Worm (Caenorhabditis elegans) whole organism, L1 larva: ENCODE measurements around the gene F20B6.5.
"Not testable (repeated sequence)": the region's sequence is repeated elsewhere in the genome, so short reads cannot be mapped to it uniquely, and the experiment has no call there.

Experiments
- C16A3.4 ChIP-seq: fragments of 150-350 bp; optimal IDR thresholded peaks from 2 replicates; lab custom pipeline; 2014; ENCODE audit warnings: missing biosample characterization, missing genetic modification characterization
- Y116A8C.19 ChIP-seq: sonication (generic microtip); optimal IDR thresholded peaks from 2 replicates; lab custom pipeline; 2016; ENCODE audit warnings: missing compliant biosample characterization, missing genetic modification characterization, borderline replicate concordance
- aha-1 ChIP-seq: fragments of 150-350 bp; optimal IDR thresholded peaks from 2 replicates; lab custom pipeline; 2014; ENCODE audit warnings: missing biosample characterization, missing genetic modification characterization
- ama-1 ChIP-seq: fragments of 150-350 bp; optimal IDR thresholded peaks from 2 replicates; lab custom pipeline; 2014
- ceh-8 ChIP-seq: fragments of 200-800 bp; sonication (Bioruptor generic); optimal IDR thresholded peaks from 2 replicates; lab custom pipeline; 2018; ENCODE audit warnings: mild to moderate bottlenecking, missing genetic modification characterization, moderate library complexity, missing compliant biosample characterization
- ces-1 ChIP-seq: fragments of 150-350 bp; optimal IDR thresholded peaks from 2 replicates; lab custom pipeline; 2014; ENCODE audit warnings: missing biosample characterization, missing genetic modification reagents, missing genetic modification characterization
- efl-1 ChIP-seq, 4 experiments: fragments of 150-350 bp; optimal IDR thresholded peaks in 3 of 4; peaks in 1 of 4; 1 replicate in 1 of 4; 2 replicates in 3 of 4; lab custom pipeline; 2014; ENCODE audit warnings: missing biosample characterization in 2 of 4, missing genetic modification characterization in 2 of 4, missing genetic modification reagents in 2 of 4
- egl-13 ChIP-seq: sonication (generic microtip); optimal IDR thresholded peaks from 2 replicates; lab custom pipeline; 2016; ENCODE audit warnings: missing genotype, missing genetic modification reagents, missing genetic modification characterization, missing compliant biosample characterization
- egl-27 ChIP-seq, 2 experiments: fragments of 150-350 bp in 1 of 2; sonication (generic microtip); optimal IDR thresholded peaks; 3 replicates each; lab custom pipeline; 2017 to 2018; ENCODE audit warnings: missing biosample characterization in 2 of 2, missing genetic modification characterization in 2 of 2, missing genetic modification reagents in 2 of 2
- elt-2 ChIP-seq: sonication (generic microtip); optimal IDR thresholded peaks from 2 replicates; lab custom pipeline; 2016; ENCODE audit warnings: missing genetic modification characterization, mild to moderate bottlenecking, inconsistent platforms, missing compliant biosample characterization, missing genetic modification reagents
- ets-5 ChIP-seq: fragments of 200-800 bp; sonication (Bioruptor generic); IDR thresholded peaks from 2 replicates; pipeline ENCODE4 v1.3.6; 2022; ENCODE audit warnings: missing genetic modification characterization, missing compliant biosample characterization
- fkh-8 ChIP-seq: sonication (generic microtip); optimal IDR thresholded peaks from 2 replicates; lab custom pipeline; 2016; ENCODE audit warnings: mild to moderate bottlenecking, missing genetic modification characterization, missing compliant biosample characterization
- grh-1 ChIP-seq: fragments of 200-800 bp; sonication (Bioruptor generic); IDR thresholded peaks from 2 replicates; pipeline ENCODE4 v1.3.6; 2022; ENCODE audit warnings: missing genetic modification reagents, missing genetic modification characterization, missing compliant biosample characterization
- hlh-17 ChIP-seq: fragments of 200-800 bp; sonication (Bioruptor generic); optimal IDR thresholded peaks from 2 replicates; lab custom pipeline; 2018; ENCODE audit warnings: missing genetic modification characterization, mild to moderate bottlenecking, missing compliant biosample characterization, moderate library complexity, borderline replicate concordance
- hlh-4 ChIP-seq: sonication (generic microtip); optimal IDR thresholded peaks from 2 replicates; lab custom pipeline; 2016; ENCODE audit warnings: mild to moderate bottlenecking, missing genetic modification characterization, missing compliant biosample characterization
- hpl-2 ChIP-seq: fragments of 150-350 bp; optimal IDR thresholded peaks from 2 replicates; lab custom pipeline; 2014; ENCODE audit warnings: missing biosample characterization, missing genetic modification reagents, missing genetic modification characterization
- irx-1 ChIP-seq: sonication (generic microtip); optimal IDR thresholded peaks from 2 replicates; lab custom pipeline; 2016; ENCODE audit warnings: missing genetic modification characterization, missing compliant biosample characterization
- lin-14 ChIP-seq: fragments of 200-800 bp; sonication (Bioruptor generic); optimal IDR thresholded peaks from 2 replicates; lab custom pipeline; 2018; ENCODE audit warnings: mild to moderate bottlenecking, missing genetic modification characterization, moderate library complexity, missing compliant biosample characterization
- lin-35 ChIP-seq, 2 experiments: fragments of 150-350 bp; optimal IDR thresholded peaks; 2 replicates each; lab custom pipeline; 2014; ENCODE audit warnings: missing biosample characterization in 2 of 2, missing genetic modification characterization in 2 of 2, missing genetic modification reagents in 2 of 2
- lin-39 ChIP-seq: fragments of 150-350 bp; optimal IDR thresholded peaks from 2 replicates; lab custom pipeline; 2014; ENCODE audit warnings: missing biosample characterization, missing genetic modification reagents, missing genetic modification characterization
- lir-3 ChIP-seq: sonication (generic microtip); optimal IDR thresholded peaks from 2 replicates; lab custom pipeline; 2016; ENCODE audit warnings: mild to moderate bottlenecking, missing genetic modification characterization, moderate library complexity, missing compliant biosample characterization; ENCODE audit not compliant: poor library complexity
- lsy-2 ChIP-seq, 2 experiments: fragments of 150-350 bp; optimal IDR thresholded peaks; 2 replicates each; lab custom pipeline; 2014; ENCODE audit warnings: missing biosample characterization in 2 of 2, missing genetic modification characterization in 2 of 2
- mab-9 ChIP-seq: fragments of 200-800 bp; sonication (Bioruptor generic); IDR thresholded peaks from 2 replicates; pipeline ENCODE4 v1.3.6; 2022; ENCODE audit warnings: missing genetic modification reagents, missing genetic modification characterization, missing compliant biosample characterization
- mef-2 ChIP-seq: fragments of 150-350 bp; optimal IDR thresholded peaks from 2 replicates; lab custom pipeline; 2014; ENCODE audit warnings: missing biosample characterization, missing genetic modification characterization
- nhr-11 ChIP-seq: fragments of 150-350 bp; optimal IDR thresholded peaks from 2 replicates; lab custom pipeline; 2014; ENCODE audit warnings: missing biosample characterization, missing genetic modification characterization
- nhr-20 ChIP-seq: sonication (generic microtip); optimal IDR thresholded peaks from 2 replicates; lab custom pipeline; 2016; ENCODE audit warnings: mild to moderate bottlenecking, missing genetic modification characterization, missing compliant biosample characterization
- nhr-237 ChIP-seq: fragments of 150-350 bp; optimal IDR thresholded peaks from 2 replicates; lab custom pipeline; 2014; ENCODE audit warnings: missing biosample characterization, missing genetic modification characterization
- nhr-28 ChIP-seq: fragments of 150-350 bp; optimal IDR thresholded peaks from 2 replicates; lab custom pipeline; 2014; ENCODE audit warnings: missing biosample characterization, missing genetic modification characterization
- nhr-71 ChIP-seq: sonication (generic microtip); optimal IDR thresholded peaks from 2 replicates; lab custom pipeline; 2016; ENCODE audit warnings: mild to moderate bottlenecking, missing genetic modification characterization, moderate library complexity, missing compliant biosample characterization
- nhr-76 ChIP-seq: sonication (generic microtip); optimal IDR thresholded peaks from 2 replicates; lab custom pipeline; 2017; ENCODE audit warnings: missing biosample characterization, missing genetic modification characterization
- nhr-85 ChIP-seq: sonication (generic microtip); peaks from one replicate; lab custom pipeline; 2016; ENCODE audit warnings: missing genetic modification characterization, inconsistent platforms, missing compliant biosample characterization
- pax-3 ChIP-seq: fragments of 200-800 bp; sonication (Bioruptor generic); optimal IDR thresholded peaks from 2 replicates; lab custom pipeline; 2018; ENCODE audit warnings: mild to moderate bottlenecking, missing genetic modification characterization, moderate library complexity, missing compliant biosample characterization
- pqm-1 ChIP-seq: sonication (generic microtip); optimal IDR thresholded peaks from 3 replicates; lab custom pipeline; 2017; ENCODE audit warnings: missing biosample characterization, missing genetic modification characterization
- snpc-4 ChIP-seq: fragments of 150-350 bp; optimal IDR thresholded peaks from 2 replicates; lab custom pipeline; 2014; ENCODE audit warnings: missing biosample characterization, missing genetic modification characterization
- snu-23 ChIP-seq: sonication (generic microtip); optimal IDR thresholded peaks from 2 replicates; lab custom pipeline; 2016; ENCODE audit warnings: missing genetic modification characterization, missing compliant biosample characterization
- sox-4 ChIP-seq: sonication (generic microtip); optimal IDR thresholded peaks from 2 replicates; lab custom pipeline; 2016; ENCODE audit warnings: missing genetic modification characterization, missing compliant biosample characterization
- sptf-1 ChIP-seq: fragments of 150-350 bp; optimal IDR thresholded peaks from 2 replicates; lab custom pipeline; 2014; ENCODE audit warnings: missing biosample characterization, missing genetic modification characterization
- tlp-1 ChIP-seq: fragments of 150-350 bp; optimal IDR thresholded peaks from 2 replicates; lab custom pipeline; 2014; ENCODE audit warnings: missing biosample characterization, missing genetic modification characterization
- unc-130 ChIP-seq: fragments of 150-350 bp; optimal IDR thresholded peaks from 2 replicates; lab custom pipeline; 2017; ENCODE audit warnings: missing biosample characterization, missing genetic modification characterization, inconsistent platforms
- unc-30 ChIP-seq: sonication (generic microtip); optimal IDR thresholded peaks from 2 replicates; lab custom pipeline; 2017; ENCODE audit warnings: missing biosample characterization, missing genetic modification characterization
- xbp-1 ChIP-seq: sonication (generic microtip); optimal IDR thresholded peaks from 2 replicates; lab custom pipeline; 2016; ENCODE audit warnings: missing genetic modification characterization, missing compliant biosample characterization

The F20B6.5 gene

ce11 chrX:4199829-4200228 lies at the start of gene F20B6.5:
Gene F20B6.5, minus strand, starts transcription at chrX:4199929.
- not testable (repeated sequence) for TF ChIP-seq C16A3.4, unc-130, pax-3 (tag; lab: Kevin White, UChicago)

ce11 chrX:4248949-4249348 lies 49.2 kb upstream of the F20B6.5 start, which contains the start of gene hlh-13:
Gene hlh-13, plus strand, starts transcription at chrX:4249249.
- TF ChIP-seq mab-9 (GFP tag; lab: Robert Waterston, UW) (no peak), grh-1 (GFP tag; lab: Robert Waterston, UW) (no peak), pqm-1 (tag; lab: Kevin White, UChicago) (no peak), xbp-1 (tag; lab: Kevin White, UChicago) (no peak), lsy-2 (tag; optimal IDR thresholded peaks at IDR 0.05; lab: Kevin White, UChicago) (no peak)

ce11 chrX:4248417-4248816 lies 48.7 kb upstream of the F20B6.5 start:
- TF ChIP-seq nhr-85 (tag; lab: Kevin White, UChicago) (peak; percentile 55), aha-1 (tag; lab: Kevin White, UChicago) (no peak), hlh-17 (GFP tag; lab: Kevin White, UChicago) (no peak), unc-130 (tag; lab: Kevin White, UChicago) (no peak), ceh-8 (no peak), nhr-20 (tag; lab: Kevin White, UChicago) (peak; percentile 13), snu-23 (GFP tag; lab: Kevin White, UChicago) (peak; percentile 9), nhr-71 (tag; lab: Kevin White, UChicago) (peak; percentile 26), mef-2 (tag; lab: Kevin White, UChicago) (no peak), lin-35 (GFP tag; optimal IDR thresholded peaks at IDR 0.05; lab: Kevin White, UChicago) (no peak), mab-9 (GFP tag; lab: Robert Waterston, UW) (no peak), elt-2 (tag; lab: Kevin White, UChicago) (peak; percentile 34), hlh-4 (no peak), ces-1 (GFP tag; lab: Kevin White, UChicago) (no peak), lin-14 (GFP tag; lab: Kevin White, UChicago) (peak; percentile 30)

ce11 chrX:4246867-4247591 lies 47.3 kb upstream of the F20B6.5 start, which contains the start of gene F48D6.4:
Gene F48D6.4, minus strand, starts transcription at chrX:4247212.
- TF ChIP-seq unc-130 (tag; lab: Kevin White, UChicago) (no peak), efl-1 (optimal IDR thresholded peaks at IDR 0.05; lab: Kevin White, UChicago) (no peak), efl-1 (GFP tag; optimal IDR thresholded peaks at IDR 0.05 in 1 of 2; lab: Kevin White, UChicago) (peak in 1 of 2 experiments; percentile 23), elt-2 (tag; lab: Kevin White, UChicago) (peak; percentile 33), pax-3 (tag; lab: Kevin White, UChicago) (no peak), nhr-237 (tag; lab: Kevin White, UChicago) (no peak), ama-1 (peak; percentile 11), nhr-85 (tag; lab: Kevin White, UChicago) (peak; percentile 14), nhr-71 (tag; lab: Kevin White, UChicago) (no peak), Y116A8C.19 (tag; lab: Kevin White, UChicago) (no peak), lir-3 (tag; lab: Kevin White, UChicago) (no peak), ets-5 (no peak)

ce11 chrX:4246237-4246697 lies 46.5 kb upstream of the F20B6.5 start:
- no peak for TF ChIP-seq irx-1
- no peak for TF ChIP-seq hlh-17 (GFP tag; lab: Kevin White, UChicago)
- peak; percentile 89 for TF ChIP-seq ama-1
- no peak for TF ChIP-seq lin-14 (GFP tag; lab: Kevin White, UChicago)
- no peak for TF ChIP-seq egl-13
- TF ChIP-seq lin-39 (tag; lab: Kevin White, UChicago): no peak
- no peak for TF ChIP-seq unc-30 (tag; lab: Kevin White, UChicago)
- TF ChIP-seq sptf-1 (tag; lab: Kevin White, UChicago): no peak
- no peak for TF ChIP-seq tlp-1
- no peak for TF ChIP-seq sox-4 (tag; lab: Kevin White, UChicago)
- no peak for TF ChIP-seq nhr-11 (tag; lab: Kevin White, UChicago)
- TF ChIP-seq nhr-20 (tag; lab: Kevin White, UChicago): no peak
- no peak for TF ChIP-seq nhr-28 (tag; lab: Kevin White, UChicago)
- TF ChIP-seq mab-9 (GFP tag; lab: Robert Waterston, UW): no peak
- no peak for TF ChIP-seq fkh-8
- no peak for TF ChIP-seq nhr-76
- TF ChIP-seq lin-35 (GFP tag; optimal IDR thresholded peaks at IDR 0.05; lab: Kevin White, UChicago): peak in 1 of 2 experiments; percentile 49
- TF ChIP-seq nhr-85 (tag; lab: Kevin White, UChicago): no peak
- TF ChIP-seq hpl-2 (GFP tag; lab: Kevin White, UChicago): no peak
- no peak for TF ChIP-seq snpc-4 (tag; lab: Kevin White, UChicago)
- no peak for TF ChIP-seq egl-27 (tag; optimal IDR thresholded peaks at IDR 0.05; lab: Kevin White, UChicago)
